Fruit fly (Drosophila melanogaster) whole organism, embryonic: ENCODE results near the gene CG2865.

ENCODE experiments used
- Atf3 ChIP-seq: fragments of 200-800 bp; sonication (Bioruptor generic); optimal IDR thresholded peaks from 3 replicates; lab custom pipeline; 2016; ENCODE audit warnings: missing biosample characterization, missing genetic modification characterization
- CG11093 ChIP-seq: fragments of 200-800 bp; sonication (Bioruptor generic); IDR thresholded peaks from 3 replicates; pipeline ENCODE4 v1.3.6; 2022; ENCODE audit warnings: missing biosample characterization, missing genetic modification characterization
- CG11504 ChIP-seq: fragments of 200-800 bp; sonication (Bioruptor generic); optimal IDR thresholded peaks from 3 replicates; lab custom pipeline; 2019; ENCODE audit warnings: missing biosample characterization, mild to moderate bottlenecking, missing genetic modification characterization, moderate library complexity
- CG11560 ChIP-seq: fragments of 200-800 bp; sonication (Bioruptor generic); IDR thresholded peaks from 3 replicates; pipeline ENCODE4 v1.3.6; 2022; ENCODE audit warnings: missing biosample characterization, missing genetic modification characterization
- CG12236 ChIP-seq: fragments of 200-800 bp; sonication (Bioruptor generic); optimal IDR thresholded peaks from 2 replicates; lab custom pipeline; 2016; ENCODE audit warnings: missing biosample characterization, missing genetic modification characterization
- CG12391 ChIP-seq: fragments of 200-800 bp; sonication (Bioruptor generic); optimal IDR thresholded peaks from 3 replicates; lab custom pipeline; 2018; ENCODE audit warnings: missing biosample characterization, mild to moderate bottlenecking, missing genetic modification characterization, moderate library complexity
- CG12744 ChIP-seq: fragments of 200-800 bp; sonication (Bioruptor generic); optimal IDR thresholded peaks from 2 replicates; lab custom pipeline; 2016; ENCODE audit warnings: missing biosample characterization, missing genetic modification characterization
- CG18011 ChIP-seq: fragments of 200-800 bp; sonication (Bioruptor generic); optimal IDR thresholded peaks from 2 replicates; lab custom pipeline; 2017; ENCODE audit warnings: missing biosample characterization, missing genetic modification characterization, mild to moderate bottlenecking, moderate library complexity, missing genotype
- CG2712 ChIP-seq: fragments of 200-800 bp; optimal IDR thresholded peaks from 3 replicates; lab custom pipeline; 2019; ENCODE audit warnings: missing biosample characterization, mild to moderate bottlenecking, missing genetic modification characterization, moderate library complexity
- CG31365 ChIP-seq: fragments of 200-800 bp; sonication (Bioruptor generic); optimal IDR thresholded peaks from 2 replicates; lab custom pipeline; 2018; ENCODE audit warnings: missing biosample characterization, mild to moderate bottlenecking, missing genetic modification characterization
- CG3407 ChIP-seq: fragments of 200-800 bp; sonication (Bioruptor generic); optimal IDR thresholded peaks from 2 replicates; lab custom pipeline; 2018; ENCODE audit warnings: missing biosample characterization, mild to moderate bottlenecking, missing genetic modification characterization
- CG34422 ChIP-seq: fragments of 200-800 bp; sonication (Bioruptor generic); IDR thresholded peaks from 3 replicates; pipeline ENCODE4 v1.3.6; 2022; ENCODE audit warnings: missing biosample characterization, missing genetic modification characterization
- CG4328 ChIP-seq: fragments of 200-800 bp; sonication (Bioruptor generic); optimal IDR thresholded peaks from 3 replicates; lab custom pipeline; 2017; ENCODE audit warnings: missing biosample characterization, missing genetic modification reagents, missing genetic modification characterization
- CG8281 ChIP-seq: fragments of 200-800 bp; sonication (Bioruptor generic); optimal IDR thresholded peaks from 2 replicates; lab custom pipeline; 2018; ENCODE audit warnings: missing biosample characterization, mild to moderate bottlenecking, missing genetic modification characterization, moderate library complexity
- CG8924 ChIP-seq: fragments of 200-800 bp; optimal IDR thresholded peaks from 3 replicates; lab custom pipeline; 2019; ENCODE audit warnings: missing biosample characterization, mild to moderate bottlenecking, missing genetic modification characterization, moderate library complexity
- CTCF ChIP-seq: fragments of 200-800 bp; sonication (Bioruptor generic); optimal IDR thresholded peaks from 2 replicates; lab custom pipeline; 2017; ENCODE audit warnings: missing biosample characterization, mild to moderate bottlenecking, missing genetic modification characterization, moderate library complexity
- CkIIα-i1 ChIP-seq: fragments of 200-800 bp; sonication (Bioruptor generic); IDR thresholded peaks from 2 replicates; pipeline ENCODE4 v1.3.6; 2022; ENCODE audit warnings: missing biosample characterization, missing genetic modification characterization
- Dip3 ChIP-seq: fragments of 200-800 bp; sonication (Bioruptor generic); optimal IDR thresholded peaks from 3 replicates; lab custom pipeline; 2016; ENCODE audit warnings: missing biosample characterization, missing genetic modification characterization
- E2f2 ChIP-seq: fragments of 200-800 bp; sonication (Bioruptor generic); IDR thresholded peaks from 2 replicates; pipeline ENCODE4 v1.3.6; 2022; ENCODE audit warnings: missing biosample characterization, missing genetic modification characterization
- Fer2 ChIP-seq: fragments of 200-800 bp; sonication (Bioruptor generic); optimal IDR thresholded peaks from 2 replicates; lab custom pipeline; 2018; ENCODE audit warnings: missing biosample characterization, mild to moderate bottlenecking, missing genetic modification characterization, moderate library complexity
- Hand ChIP-seq: fragments of 200-800 bp; sonication (Bioruptor generic); optimal IDR thresholded peaks from 2 replicates; lab custom pipeline; 2017; ENCODE audit warnings: mild to moderate bottlenecking, missing biosample characterization, missing genetic modification reagents, missing genetic modification characterization
- Hey ChIP-seq: fragments of 200-800 bp; sonication (Bioruptor generic); optimal IDR thresholded peaks from 3 replicates; lab custom pipeline; 2018; ENCODE audit warnings: missing biosample characterization, mild to moderate bottlenecking, missing genetic modification characterization
- Hr78 ChIP-seq, 2 experiments: fragments of 200-800 bp in 1 of 2; fragments of >200 bp in 1 of 2; sonication (Bioruptor generic) in 1 of 2; optimal IDR thresholded peaks; 2 replicates each; lab custom pipeline; 2017 to 2019; ENCODE audit warnings: missing biosample characterization in 2 of 2, missing genetic modification characterization in 2 of 2, mild to moderate bottlenecking in 1 of 2, moderate library complexity in 1 of 2
- MTF-1 ChIP-seq: fragments of 200-800 bp; sonication (Bioruptor generic); optimal IDR thresholded peaks from 2 replicates; lab custom pipeline; 2018; ENCODE audit warnings: missing biosample characterization, mild to moderate bottlenecking, missing genetic modification characterization, borderline replicate concordance
- Meics ChIP-seq: fragments of 200-800 bp; sonication (Bioruptor generic); optimal IDR thresholded peaks from 2 replicates; lab custom pipeline; 2017; ENCODE audit warnings: missing biosample characterization, mild to moderate bottlenecking, missing genetic modification characterization
- Mes4 ChIP-seq: fragments of 200-800 bp; sonication (Bioruptor generic); optimal IDR thresholded peaks from 2 replicates; lab custom pipeline; 2016; ENCODE audit warnings: missing biosample characterization, missing genetic modification characterization
- NC2α ChIP-seq: fragments of 200-800 bp; sonication (Bioruptor generic); optimal IDR thresholded peaks from 2 replicates; lab custom pipeline; 2016; ENCODE audit warnings: missing biosample characterization, missing genetic modification characterization
- NC2β ChIP-seq: fragments of 200-800 bp; sonication (Bioruptor generic); optimal IDR thresholded peaks from 2 replicates; lab custom pipeline; 2016; ENCODE audit warnings: missing biosample characterization, missing genetic modification characterization
- Nf-YC ChIP-seq: fragments of 200-800 bp; optimal IDR thresholded peaks from 3 replicates; lab custom pipeline; 2019; ENCODE audit warnings: missing biosample characterization, mild to moderate bottlenecking, missing genetic modification characterization, moderate library complexity
- Oaz ChIP-seq: fragments of 200-800 bp; sonication (Bioruptor generic); IDR thresholded peaks from 2 replicates; pipeline ENCODE4 v1.3.6; 2022; ENCODE audit warnings: missing biosample characterization, missing genetic modification characterization
- Optix ChIP-seq: fragments of 200-800 bp; sonication (Bioruptor generic); IDR thresholded peaks from 3 replicates; pipeline ENCODE4 v1.3.6; 2022; ENCODE audit warnings: missing biosample characterization, missing genetic modification characterization
- PHDP ChIP-seq: fragments of 200-800 bp; sonication (Bioruptor generic); optimal IDR thresholded peaks from 3 replicates; lab custom pipeline; 2018; ENCODE audit warnings: missing biosample characterization, mild to moderate bottlenecking, missing genetic modification characterization, moderate library complexity
- Sox100B ChIP-seq: fragments of 200-800 bp; sonication (Bioruptor generic); optimal IDR thresholded peaks from 3 replicates; lab custom pipeline; 2018; ENCODE audit warnings: missing biosample characterization, mild to moderate bottlenecking, missing genetic modification characterization
- bab2 ChIP-seq: fragments of 200-800 bp; sonication (Bioruptor generic); optimal IDR thresholded peaks from 2 replicates; lab custom pipeline; 2016; ENCODE audit warnings: missing biosample characterization, missing genetic modification characterization
- caup ChIP-seq: fragments of 200-800 bp; sonication (Bioruptor generic); optimal IDR thresholded peaks from 3 replicates; lab custom pipeline; 2017; ENCODE audit warnings: missing biosample characterization, mild to moderate bottlenecking, missing genetic modification characterization, moderate library complexity; ENCODE audit not compliant: severe bottlenecking
- chif ChIP-seq, 2 experiments: fragments of 200-800 bp; sonication (Bioruptor generic); optimal IDR thresholded peaks; 3 replicates each; lab custom pipeline; 2016; ENCODE audit warnings: missing biosample characterization in 2 of 2, missing genetic modification characterization in 2 of 2
- dm ChIP-seq: fragments of 200-800 bp; sonication (Bioruptor generic); optimal IDR thresholded peaks from 3 replicates; lab custom pipeline; 2016; ENCODE audit warnings: missing biosample characterization, missing genetic modification characterization
- esg ChIP-seq: fragments of 200-800 bp; sonication (Bioruptor generic); conservative IDR thresholded peaks from 2 replicates; pipeline ENCODE4 v1.3.6; 2022; ENCODE audit warnings: missing biosample characterization, missing genetic modification characterization
- eve ChIP-seq, 2 experiments: fragments of >200 bp; optimal IDR thresholded peaks; 2 replicates each; lab custom pipeline; 2017; ENCODE audit warnings: missing biosample characterization in 2 of 2, missing genetic modification characterization in 2 of 2
- gfzf ChIP-seq: fragments of 200-800 bp; sonication (Bioruptor generic); optimal IDR thresholded peaks from 2 replicates; lab custom pipeline; 2016; ENCODE audit warnings: missing biosample characterization, mild to moderate bottlenecking, missing genetic modification characterization, moderate library complexity
- inv ChIP-seq: fragments of 200-800 bp; sonication (Bioruptor generic); IDR thresholded peaks from 2 replicates; pipeline ENCODE4 v1.3.6; 2022; ENCODE audit warnings: missing biosample characterization, missing genetic modification characterization; ENCODE audit not compliant: partially characterized antibody
- odd ChIP-seq: fragments of 200-800 bp; sonication (Bioruptor generic); optimal IDR thresholded peaks from 2 replicates; lab custom pipeline; 2017; ENCODE audit warnings: missing biosample characterization, mild to moderate bottlenecking, missing genetic modification characterization
- pita ChIP-seq: fragments of 200-800 bp; sonication (Bioruptor generic); optimal IDR thresholded peaks from 2 replicates; lab custom pipeline; 2017; ENCODE audit warnings: missing biosample characterization, mild to moderate bottlenecking, missing genetic modification characterization
- scrt ChIP-seq: fragments of 200-800 bp; sonication (Bioruptor generic); optimal IDR thresholded peaks from 2 replicates; lab custom pipeline; 2018; ENCODE audit warnings: missing biosample characterization, mild to moderate bottlenecking, missing genetic modification characterization, moderate library complexity
- sisA ChIP-seq: fragments of 200-800 bp; sonication (Bioruptor generic); IDR thresholded peaks from 2 replicates; pipeline ENCODE4 v1.3.6; 2022; ENCODE audit warnings: missing biosample characterization, missing genetic modification characterization
- slou ChIP-seq: fragments of 200-800 bp; sonication (Bioruptor generic); optimal IDR thresholded peaks from 3 replicates; lab custom pipeline; 2016; ENCODE audit warnings: missing biosample characterization, missing genetic modification characterization
- wek ChIP-seq: fragments of 200-800 bp; sonication (Bioruptor generic); optimal IDR thresholded peaks from 3 replicates; lab custom pipeline; 2018; ENCODE audit warnings: missing biosample characterization, mild to moderate bottlenecking, missing genetic modification characterization, moderate library complexity
- zen ChIP-seq: fragments of 200-800 bp; sonication (Bioruptor generic); optimal IDR thresholded peaks from 3 replicates; lab custom pipeline; 2018; ENCODE audit warnings: missing biosample characterization, mild to moderate bottlenecking, missing genetic modification characterization, moderate library complexity
- zf30C ChIP-seq: fragments of 200-800 bp; sonication (Bioruptor generic); optimal IDR thresholded peaks from 3 replicates; lab custom pipeline; 2018; ENCODE audit warnings: missing biosample characterization, mild to moderate bottlenecking, missing genetic modification characterization

Gene CG2865

dm6 chrX:2297428-2298200 lies 4.4 kb upstream of the CG2865 start (continued):
- TF ChIP-seq zf30C (GFP tag; lab: Kevin White, UChicago): peak; percentile 10
- peak; percentile 95 for TF ChIP-seq zen (tag; lab: Kevin White, UChicago)
- peak; percentile 89 for TF ChIP-seq CG8281 (tag; lab: Kevin White, UChicago)
- TF ChIP-seq inv (GFP tag; lab: Robert Waterston, UW): no peak
- peak in 1 of 2 experiments; percentile 99 for TF ChIP-seq eve (GFP tag; optimal IDR thresholded peaks at IDR 0.05; lab: Kevin White, UChicago)
- TF ChIP-seq Fer2 (tag; lab: Kevin White, UChicago): peak; percentile 93
- peak; percentile 98 for TF ChIP-seq Dip3
- TF ChIP-seq CkIIα-i1 (GFP tag; lab: Robert Waterston, UW): peak; percentile 95
- peak; percentile 99 for TF ChIP-seq sisA (GFP tag; lab: Robert Waterston, UW)
- peak; percentile 99 for TF ChIP-seq chif (GFP tag; optimal IDR thresholded peaks at IDR 0.05; lab: Kevin White, UChicago)
- peak; percentile 98 for TF ChIP-seq dm
- TF ChIP-seq Atf3 (GFP tag; lab: Kevin White, UChicago): peak; percentile 98
- peak in 1 of 2 experiments; percentile 94 for TF ChIP-seq Hr78 (GFP tag; optimal IDR thresholded peaks at IDR 0.05; lab: Kevin White, UChicago)
- peak; percentile 97 for TF ChIP-seq MTF-1 (GFP tag; lab: Kevin White, UChicago)
- peak; percentile 98 for TF ChIP-seq CG12391
- peak; percentile 96 for TF ChIP-seq scrt
- peak; percentile 98 for TF ChIP-seq odd (GFP tag; lab: Kevin White, UChicago)
- TF ChIP-seq CG11093 (GFP tag; lab: Robert Waterston, UW): peak; percentile 98
- peak; percentile 89 for TF ChIP-seq CG4328 (GFP tag; lab: Kevin White, UChicago)
- TF ChIP-seq wek: peak; percentile 94
- peak; percentile 94 for TF ChIP-seq slou (GFP tag; lab: Kevin White, UChicago)
- TF ChIP-seq CG31365: peak; percentile 92
- peak; percentile 99 for TF ChIP-seq Optix (GFP tag; lab: Robert Waterston, UW)
- TF ChIP-seq CG12744 (GFP tag; lab: Kevin White, UChicago): peak; percentile 97
- peak; percentile 92 for TF ChIP-seq CG11560
- peak; percentile 98 for TF ChIP-seq PHDP (tag; lab: Kevin White, UChicago)
- TF ChIP-seq caup (GFP tag; lab: Kevin White, UChicago): peak; percentile 97
- TF ChIP-seq CG11504 (tag; lab: Kevin White, UChicago): peak; percentile 98
- TF ChIP-seq NC2β (GFP tag; lab: Kevin White, UChicago): peak; percentile 98
- peak; percentile 98 for TF ChIP-seq CG2712 (tag; lab: Kevin White, UChicago)
- peak; percentile 99 for TF ChIP-seq CG34422
- TF ChIP-seq CG3407 (GFP tag; lab: Kevin White, UChicago): peak; percentile 98
- peak; percentile 98 for TF ChIP-seq CG12236 (GFP tag; lab: Kevin White, UChicago)
- peak; percentile 85 for TF ChIP-seq Nf-YC (tag; lab: Kevin White, UChicago)
- TF ChIP-seq Hand (GFP tag; lab: Kevin White, UChicago): peak; percentile 97
- peak; percentile 88 for TF ChIP-seq CG18011 (GFP tag; lab: Kevin White, UChicago)
- peak; percentile 76 for TF ChIP-seq CTCF
- peak; percentile 99 for TF ChIP-seq bab2 (GFP tag; lab: Kevin White, UChicago)
- peak; percentile 87 for TF ChIP-seq E2f2 (GFP tag; lab: Robert Waterston, UW)
- peak; percentile 94 for TF ChIP-seq Hey (tag; lab: Kevin White, UChicago)
- TF ChIP-seq Sox100B (GFP tag; lab: Kevin White, UChicago): peak; percentile 97
- peak; percentile 98 for TF ChIP-seq Mes4 (GFP tag; lab: Kevin White, UChicago)
- peak; percentile 95 for TF ChIP-seq Oaz
- peak; percentile 41 for TF ChIP-seq gfzf (GFP tag; lab: Kevin White, UChicago)
- TF ChIP-seq CG8924 (tag; lab: Kevin White, UChicago): peak; percentile 99
- peak; percentile 98 for TF ChIP-seq esg (GFP tag; lab: Robert Waterston, UW)
- TF ChIP-seq NC2α (GFP tag; lab: Kevin White, UChicago): peak; percentile 98
- TF ChIP-seq Meics (GFP tag; lab: Kevin White, UChicago): peak; percentile 97
- TF ChIP-seq pita (GFP tag; lab: Kevin White, UChicago): no peak
